Worm (Caenorhabditis elegans): ENCODE data around the gene C04E7.1.

The C04E7.1 gene

DNA sequence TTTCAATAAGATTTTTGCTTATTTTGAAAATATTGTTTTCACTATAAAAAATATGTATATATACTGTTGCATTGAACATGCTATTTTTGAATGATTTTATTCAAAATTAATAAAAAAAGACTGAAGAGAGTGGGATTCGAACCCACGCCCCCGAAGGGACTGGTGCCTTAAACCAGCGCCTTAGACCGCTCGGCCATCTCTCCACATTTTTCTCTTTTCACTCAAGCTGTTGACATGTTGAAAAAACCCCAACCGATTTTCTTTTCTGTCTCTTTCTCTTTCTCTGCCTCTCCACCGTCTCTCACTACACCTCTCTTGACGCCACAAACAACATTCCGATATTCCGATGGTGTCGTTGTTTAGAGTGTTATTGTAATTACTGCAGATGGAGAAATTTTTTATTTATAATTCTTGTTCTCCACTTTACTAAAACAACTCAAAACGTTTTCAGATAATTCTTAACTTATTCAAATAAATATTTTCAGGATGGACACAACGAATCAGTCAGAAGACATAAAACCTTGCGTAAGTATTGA, 4.7 kb upstream of the C04E7.1 start, which contains the start of gene sor-3:
sor-3 (plus strand) TSS at position 486 of the 536 bp plus-strand sequence.
- no peak for TF ChIP-seq aly-2 (tag; optimal IDR thresholded peaks at IDR 0.05)
- TF ChIP-seq nhr-77 (tag; optimal IDR thresholded peaks at IDR 0.05), result peak; percentile 82
- no peak for TF ChIP-seq R02D3.7 (tag; optimal IDR thresholded peaks at IDR 0.05)
- peak; percentile 55 for TF ChIP-seq php-3 (GFP tag; IDR thresholded peaks at IDR 0.05)
- TF ChIP-seq lsy-2 (tag; optimal IDR thresholded peaks at IDR 0.05), result peak; percentile 43 to 87
- no peak for TF ChIP-seq hlh-11 (tag; optimal IDR thresholded peaks at IDR 0.05)
- TF ChIP-seq lir-3 (tag; optimal IDR thresholded peaks at IDR 0.05), result peak; percentile 86
- no peak for TF ChIP-seq pqm-1 (tag; optimal IDR thresholded peaks at IDR 0.05)
- no peak for TF ChIP-seq unc-39 (tag; optimal IDR thresholded peaks at IDR 0.05)
- TF ChIP-seq skn-1 (tag; optimal IDR thresholded peaks at IDR 0.05), result no peak
- 0 out of 2 replicates have a peak, but pooled peaks have one; percentile 9 for TF ChIP-seq mdt-29 (GFP tag; IDR thresholded peaks at IDR 0.05)
- TF ChIP-seq nhr-48 (tag; optimal IDR thresholded peaks at IDR 0.05), result peak; percentile 65
- TF ChIP-seq snpc-4 (tag; optimal IDR thresholded peaks at IDR 0.05), result no peak
- TF ChIP-seq zfp-3 (GFP tag; conservative IDR thresholded peaks at IDR 0.05), result peak; percentile 47; the same call in 1 of the 2 replicates
- peak; percentile 95 for TF ChIP-seq mep-1 (tag; optimal IDR thresholded peaks at IDR 0.05)
- no peak for TF ChIP-seq ZK546.5 (tag; optimal IDR thresholded peaks at IDR 0.05)
- peak; percentile 77 for TF ChIP-seq mes-2 (tag; optimal IDR thresholded peaks at IDR 0.05; ENCODE audit: poor library complexity, severe bottlenecking)
- TF ChIP-seq attf-4 (tag; optimal IDR thresholded peaks at IDR 0.05), result no peak
- no peak for TF ChIP-seq nhr-237 (tag; optimal IDR thresholded peaks at IDR 0.05)
- TF ChIP-seq zag-1 (tag; optimal IDR thresholded peaks at IDR 0.05), result no peak
- no peak for TF ChIP-seq daf-12 (tag; optimal IDR thresholded peaks at IDR 0.05)
- peak; percentile 71 for TF ChIP-seq ztf-7 (tag; optimal IDR thresholded peaks at IDR 0.05)
- TF ChIP-seq mxl-2 (GFP tag; conservative IDR thresholded peaks at IDR 0.05), result peak; percentile 76
- TF ChIP-seq spr-1 (tag; optimal IDR thresholded peaks at IDR 0.05), result peak; percentile 75
- TF ChIP-seq arid-1 (GFP tag; conservative IDR thresholded peaks at IDR 0.05), result peak; percentile 91
- peak; percentile 74; the same call in 1 of the 2 replicates for TF ChIP-seq zip-11 (GFP tag; IDR thresholded peaks at IDR 0.05)
- TF ChIP-seq ceh-28 (tag; optimal IDR thresholded peaks at IDR 0.05), result no peak
- no peak for TF ChIP-seq unc-62 (GFP tag; optimal IDR thresholded peaks at IDR 0.05 in 1 of 2)
- no peak for TF ChIP-seq unc-62 (tag; optimal IDR thresholded peaks at IDR 0.05)
- peak; percentile 42 for TF ChIP-seq jun-1 (tag; optimal IDR thresholded peaks at IDR 0.05)
- no peak for TF ChIP-seq daf-19 (GFP tag; conservative IDR thresholded peaks at IDR 0.05)
- peak; percentile 94 for TF ChIP-seq egl-43 (GFP tag; IDR thresholded peaks at IDR 0.05)
- TF ChIP-seq ceh-32 (tag; optimal IDR thresholded peaks at IDR 0.05; ENCODE audit: poor library complexity), result peak; percentile 62
- TF ChIP-seq tag-97 (GFP tag; IDR thresholded peaks at IDR 0.05), result no peak
- peak; percentile 58 for TF ChIP-seq zfp-2 (tag; optimal IDR thresholded peaks at IDR 0.05)
- no peak for TF ChIP-seq nhr-102 (tag; optimal IDR thresholded peaks at IDR 0.05)
- TF ChIP-seq T26A8.4 (GFP tag; IDR thresholded peaks at IDR 0.05), result peak; percentile 86
- TF ChIP-seq duxl-1 (tag; optimal IDR thresholded peaks at IDR 0.05; ENCODE audit: poor library complexity), result peak; percentile 85
- peak; percentile 90 for TF ChIP-seq nhr-42 (GFP tag; IDR thresholded peaks at IDR 0.05)
- TF ChIP-seq tra-1 (GFP tag; IDR thresholded peaks at IDR 0.05), result peak; percentile 81
- peak; percentile 79; the same call in 1 of the 2 replicates for TF ChIP-seq dmd-9 (GFP tag; IDR thresholded peaks at IDR 0.05)
- peak; percentile 62 for TF ChIP-seq lin-29 (GFP tag; IDR thresholded peaks at IDR 0.05)
- no peak for TF ChIP-seq rbr-2 (tag; optimal IDR thresholded peaks at IDR 0.05)
- TF ChIP-seq daf-8 (GFP tag; IDR thresholded peaks at IDR 0.05), result no peak
- TF ChIP-seq ztf-11 (tag; optimal IDR thresholded peaks at IDR 0.05), result no peak
- peak; percentile 76 for TF ChIP-seq lin-13 (GFP tag; optimal IDR thresholded peaks at IDR 0.05)
- peak; percentile 73 for TF ChIP-seq F37D6.2 (tag; optimal IDR thresholded peaks at IDR 0.05)
- TF ChIP-seq F26F4.8 (GFP tag; conservative IDR thresholded peaks at IDR 0.05), result peak; percentile 91
- peak; percentile 70 for TF ChIP-seq Y75B8A.6 (GFP tag; IDR thresholded peaks at IDR 0.05)
- peak; percentile 91 for TF ChIP-seq dmd-8 (GFP tag; IDR thresholded peaks at IDR 0.05)
- TF ChIP-seq T20F7.1 (GFP tag; optimal IDR thresholded peaks at IDR 0.05), result peak; percentile 89
- TF ChIP-seq lin-1 (GFP tag; IDR thresholded peaks at IDR 0.05), result peak; percentile 90
